Worm (Caenorhabditis elegans): ENCODE measurements around the gene srg-32.

The srg-32 gene

ce11 chrV:10564830-10565365, 23.7 kb downstream of the srg-32 start, which contains the start of gene cat-4:
cat-4 (plus strand) TSS chrV:10564880.
- TF ChIP-seq ceh-8 (GFP tag; optimal IDR thresholded peaks at IDR 0.05) (no peak), elt-2 (tag; optimal IDR thresholded peaks at IDR 0.05) (peak; percentile 80)

DNA sequence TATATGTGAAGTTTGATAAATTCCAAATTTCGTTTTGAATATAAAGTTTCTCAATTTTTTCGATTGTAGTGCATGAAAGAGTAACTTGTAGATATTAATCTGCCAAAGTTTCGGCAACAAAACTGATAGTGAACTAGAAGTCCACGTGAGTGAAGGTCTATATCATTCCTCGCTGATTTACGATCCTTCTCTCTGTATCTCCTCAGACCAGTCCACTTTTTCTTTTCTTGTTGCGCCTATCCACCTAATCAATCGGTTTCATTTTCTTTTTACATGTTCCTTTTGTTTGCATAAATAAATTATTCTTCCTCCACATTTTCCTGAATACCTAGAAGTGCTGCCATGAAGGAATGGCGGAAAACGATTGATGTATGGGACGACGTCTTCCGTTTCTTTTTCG, 24.5 kb downstream of the srg-32 start:
- TF ChIP-seq mep-1 (tag; optimal IDR thresholded peaks at IDR 0.05) (no peak), pqm-1 (tag; optimal IDR thresholded peaks at IDR 0.05) (no peak), nhr-11 (tag; optimal IDR thresholded peaks at IDR 0.05) (no peak), nhr-28 (tag; optimal IDR thresholded peaks at IDR 0.05) (no peak), Y116A8C.19 (tag; optimal IDR thresholded peaks at IDR 0.05; ENCODE audit: borderline replicate concordance) (no peak), fkh-10 (GFP tag; optimal IDR thresholded peaks at IDR 0.05) (no peak), aha-1 (tag; optimal IDR thresholded peaks at IDR 0.05) (no peak), fkh-4 (tag; optimal IDR thresholded peaks at IDR 0.05; ENCODE audit: borderline replicate concordance) (no peak), dsc-1 (tag; optimal IDR thresholded peaks at IDR 0.05) (no peak), nhr-85 (tag) (peak; percentile 48), blmp-1 (tag; optimal IDR thresholded peaks at IDR 0.05) (peak; percentile 84), efl-1 (optimal IDR thresholded peaks at IDR 0.05) (no peak), efl-1 (GFP tag; optimal IDR thresholded peaks at IDR 0.05 in 1 of 2) (peak in 1 of 2 experiments; percentile 81), lin-39 (tag; optimal IDR thresholded peaks at IDR 0.05) (no peak), alr-1 (tag; optimal IDR thresholded peaks at IDR 0.05; ENCODE audit: borderline replicate concordance) (no peak), jun-1 (tag; optimal IDR thresholded peaks at IDR 0.05) (no peak), unc-30 (tag; optimal IDR thresholded peaks at IDR 0.05) (no peak), irx-1 (tag; optimal IDR thresholded peaks at IDR 0.05) (no peak), lin-13 (GFP tag; optimal IDR thresholded peaks at IDR 0.05) (no peak), isw-1 (GFP tag; IDR thresholded peaks at IDR 0.05) (no peak), dpl-1 (GFP tag; optimal IDR thresholded peaks at IDR 0.05) (no peak), mab-9 (GFP tag; IDR thresholded peaks at IDR 0.05) (no peak), C34B4.2 (tag; optimal IDR thresholded peaks at IDR 0.05) (no peak), unc-130 (tag; optimal IDR thresholded peaks at IDR 0.05) (no peak), aly-2 (tag; optimal IDR thresholded peaks at IDR 0.05) (no peak), ceh-88 (GFP tag; IDR thresholded peaks at IDR 0.05) (no peak), ceh-82 (tag; optimal IDR thresholded peaks at IDR 0.05) (no peak), elt-3 (tag; optimal IDR thresholded peaks at IDR 0.05) (peak in 1 of 6 experiments; percentile 35), F16B12.6 (tag; optimal IDR thresholded peaks at IDR 0.05) (no peak), grh-1 (GFP tag; IDR thresholded peaks at IDR 0.05) (no peak), lin-15B (tag; optimal IDR thresholded peaks at IDR 0.05) (no peak), mef-2 (tag; optimal IDR thresholded peaks at IDR 0.05) (no peak), pax-3 (tag; optimal IDR thresholded peaks at IDR 0.05) (no peak), ama-1 (optimal IDR thresholded peaks at IDR 0.05) (no peak), swsn-7 (tag; optimal IDR thresholded peaks at IDR 0.05) (no peak)

- TF ChIP-seq elt-2 (tag; optimal IDR thresholded peaks at IDR 0.05) (peak; percentile 52), nhr-77 (tag; optimal IDR thresholded peaks at IDR 0.05) (no peak), C04F5.9 (tag; optimal IDR thresholded peaks at IDR 0.05) (no peak), zip-4 (GFP tag; optimal IDR thresholded peaks at IDR 0.05) (no peak)
Observed at ce11 chrV:10562817-10563216, 25.8 kb downstream of the srg-32 start.

- TF ChIP-seq nhr-71 (tag; optimal IDR thresholded peaks at IDR 0.05) (no peak), aly-2 (tag; optimal IDR thresholded peaks at IDR 0.05) (no peak), lin-15B (tag; optimal IDR thresholded peaks at IDR 0.05) (no peak), ceh-8 (GFP tag; optimal IDR thresholded peaks at IDR 0.05) (no peak)
Observed at ce11 chrV:10561632-10562031, 27.0 kb downstream of the srg-32 start.
